Fruit fly (Drosophila melanogaster): ENCODE data around the gene B52.

Gene B52

dm6 chr3R:13715012-13715673 is 54.0 kb downstream of the B52 start, which contains the start of gene kmr (continued):
- peak; percentile 78 for TF ChIP-seq chm (GFP tag; IDR thresholded peaks at IDR 0.05)
- no peak for TF ChIP-seq Bdp1 (GFP tag; optimal IDR thresholded peaks at IDR 0.05)
- TF ChIP-seq D (optimal IDR thresholded peaks at IDR 0.05) = no peak
- TF ChIP-seq D (GFP tag; optimal IDR thresholded peaks at IDR 0.05) = peak; percentile 29
- TF ChIP-seq Deaf1 (tag; optimal IDR thresholded peaks at IDR 0.05) = peak; percentile 62
- TF ChIP-seq CG15479 (GFP tag; optimal IDR thresholded peaks at IDR 0.05) = peak; percentile 69
- TF ChIP-seq CG1529 (GFP tag; optimal IDR thresholded peaks at IDR 0.05) = no peak
- TF ChIP-seq CG17568 (GFP tag; optimal IDR thresholded peaks at IDR 0.05) = peak; percentile 64
- TF ChIP-seq CG6813 (GFP tag; optimal IDR thresholded peaks at IDR 0.05) = peak; percentile 39
- peak; percentile 55; the same call in 1 of the 2 replicates for TF ChIP-seq bowl (GFP tag; IDR thresholded peaks at IDR 0.05)
- 0 out of 2 replicates have a peak, but pooled peaks have one; percentile 38 for TF ChIP-seq gsb (GFP tag; IDR thresholded peaks at IDR 0.05)
- no peak for TF ChIP-seq Sox100B (GFP tag; optimal IDR thresholded peaks at IDR 0.05)
- peak; percentile 23 for TF ChIP-seq CG2678 (tag; optimal IDR thresholded peaks at IDR 0.05)
- TF ChIP-seq CG9727 (GFP tag; optimal IDR thresholded peaks at IDR 0.05) = peak; percentile 3
- TF ChIP-seq sna (GFP tag; IDR thresholded peaks at IDR 0.05; ENCODE audit: partially characterized antibody) = peak; percentile 39; the same call in 1 of the 2 replicates
- peak; percentile 29 for TF ChIP-seq grau (tag; optimal IDR thresholded peaks at IDR 0.05)
- no peak for TF ChIP-seq pan (optimal IDR thresholded peaks at IDR 0.05)
- TF ChIP-seq pan (GFP tag; optimal IDR thresholded peaks at IDR 0.05 in 1 of 2, IDR thresholded peaks at IDR 0.05 in 1 of 2) = peak in 1 of 2 experiments; percentile 49
- no peak for TF ChIP-seq Sry-δ (GFP tag; optimal IDR thresholded peaks at IDR 0.05)
- TF ChIP-seq CG13123 (GFP tag; optimal IDR thresholded peaks at IDR 0.05) = no peak
- TF ChIP-seq Mad (GFP tag; optimal IDR thresholded peaks at IDR 0.05) = peak; percentile 29
- TF ChIP-seq nmo (GFP tag; optimal IDR thresholded peaks at IDR 0.05) = peak; percentile 23
- TF ChIP-seq hb (GFP tag; IDR thresholded peaks at IDR 0.05; ENCODE audit: partially characterized antibody) = no peak
- no peak for TF ChIP-seq CG14860 (GFP tag; IDR thresholded peaks at IDR 0.05; ENCODE audit: partially characterized antibody)
- peak; percentile 26 for TF ChIP-seq org-1 (GFP tag; optimal IDR thresholded peaks at IDR 0.05)
- TF ChIP-seq vfl (GFP tag; optimal IDR thresholded peaks at IDR 0.05) = peak; percentile 9
- TF ChIP-seq lmd (GFP tag; IDR thresholded peaks at IDR 0.05) = no peak
- no peak for TF ChIP-seq CG3995 (GFP tag; optimal IDR thresholded peaks at IDR 0.05)
- peak; percentile 5 for TF ChIP-seq pnt (GFP tag; optimal IDR thresholded peaks at IDR 0.05)
- peak; percentile 8 for TF ChIP-seq stwl (tag; optimal IDR thresholded peaks at IDR 0.05)
- peak; percentile 59 for TF ChIP-seq caup (GFP tag; optimal IDR thresholded peaks at IDR 0.05; ENCODE audit: severe bottlenecking)
- peak; percentile 24 for TF ChIP-seq run (tag; optimal IDR thresholded peaks at IDR 0.05)
- TF ChIP-seq CG8924 (tag; optimal IDR thresholded peaks at IDR 0.05) = peak; percentile 67
- TF ChIP-seq HLHmδ (GFP tag; optimal IDR thresholded peaks at IDR 0.05) = peak; percentile 79
- TF ChIP-seq Spps (tag; optimal IDR thresholded peaks at IDR 0.05) = no peak
- TF ChIP-seq Hmr (GFP tag; optimal IDR thresholded peaks at IDR 0.05) = peak; percentile 32
- no peak for TF ChIP-seq CG7786 (GFP tag; optimal IDR thresholded peaks at IDR 0.05)
- TF ChIP-seq oc (tag; optimal IDR thresholded peaks at IDR 0.05) = peak; percentile 12
- peak; percentile 76 for TF ChIP-seq sim (GFP tag; IDR thresholded peaks at IDR 0.05)
- TF ChIP-seq CG6854 (GFP tag; optimal IDR thresholded peaks at IDR 0.05) = peak; percentile 69
- peak; percentile 58 for TF ChIP-seq Hand (GFP tag; optimal IDR thresholded peaks at IDR 0.05)
- peak; percentile 57 for TF ChIP-seq CG12219 (GFP tag; optimal IDR thresholded peaks at IDR 0.05)
- no peak for TF ChIP-seq crol (GFP tag; IDR thresholded peaks at IDR 0.05)
- no peak for TF ChIP-seq Neu2 (GFP tag; optimal IDR thresholded peaks at IDR 0.05; ENCODE audit: borderline replicate concordance)
- TF ChIP-seq CG15269 (tag; optimal IDR thresholded peaks at IDR 0.05) = peak; percentile 45
- peak; percentile 9 for TF ChIP-seq Camta (GFP tag; optimal IDR thresholded peaks at IDR 0.05)
- no peak for TF ChIP-seq jigr1 (GFP tag; IDR thresholded peaks at IDR 0.05)
- TF ChIP-seq Hr51 (GFP tag; optimal IDR thresholded peaks at IDR 0.05) = peak in 1 of 2 experiments; percentile 1
- TF ChIP-seq CG32772 (GFP tag; IDR thresholded peaks at IDR 0.05) = no peak
